Fruit fly (Drosophila melanogaster): ENCODE data around the gene zpg.

Gene zpg

DNA sequence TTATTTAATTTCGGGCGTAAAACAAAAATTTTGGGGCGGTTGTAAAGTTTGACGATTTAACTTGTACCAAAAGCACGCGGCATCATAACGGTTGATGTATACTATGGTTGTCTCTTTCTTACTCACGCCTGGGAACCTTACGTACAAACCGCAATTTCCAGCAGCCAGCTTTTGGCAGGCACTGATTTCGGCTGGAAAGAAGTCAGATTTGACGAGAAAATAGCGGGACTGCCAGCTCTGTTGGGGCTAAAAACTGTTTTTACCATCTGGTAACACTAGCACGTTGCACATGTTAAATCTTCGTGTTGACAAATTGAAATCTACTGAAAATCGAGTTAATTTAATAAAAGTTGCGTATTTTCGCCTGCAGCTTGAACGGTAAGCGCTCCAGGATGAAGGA is at the start of gene zpg (continued):
- TF ChIP-seq CG3407 (GFP tag; optimal IDR thresholded peaks at IDR 0.05) (no peak), CG1832 (GFP tag; optimal IDR thresholded peaks at IDR 0.05) (peak; percentile 72), CG9609 (GFP tag; optimal IDR thresholded peaks at IDR 0.05) (peak; percentile 26), ranshi (GFP tag; IDR thresholded peaks at IDR 0.05) (peak; percentile 35; the same call in 1 of the 2 replicates), tio (GFP tag; optimal IDR thresholded peaks at IDR 0.05) (no peak), CG17359 (tag; optimal IDR thresholded peaks at IDR 0.05) (no peak), CG6272 (GFP tag; IDR thresholded peaks at IDR 0.05) (peak; percentile 25; the same call in 1 of the 2 replicates), Dip3 (GFP tag; optimal IDR thresholded peaks at IDR 0.05) (peak; percentile 35), ci (GFP tag; IDR thresholded peaks at IDR 0.05) (no peak), CG31224 (GFP tag; IDR thresholded peaks at IDR 0.05) (no peak), az2 (GFP tag; optimal IDR thresholded peaks at IDR 0.05) (no peak), croc (GFP tag; conservative IDR thresholded peaks at IDR 0.05) (no peak), CG12769 (tag; optimal IDR thresholded peaks at IDR 0.05) (no peak), pan (optimal IDR thresholded peaks at IDR 0.05) (no peak), pan (GFP tag; optimal IDR thresholded peaks at IDR 0.05 in 1 of 2, IDR thresholded peaks at IDR 0.05 in 1 of 2) (no peak), vfl (GFP tag; optimal IDR thresholded peaks at IDR 0.05) (no peak), Xrp1 (GFP tag; IDR thresholded peaks at IDR 0.05) (no peak), CG10543 (GFP tag; optimal IDR thresholded peaks at IDR 0.05) (no peak), CG8765 (GFP tag; IDR thresholded peaks at IDR 0.05) (no peak), CG1602 (GFP tag; optimal IDR thresholded peaks at IDR 0.05) (no peak), phol (tag; optimal IDR thresholded peaks at IDR 0.05) (no peak), CG12942 (GFP tag; optimal IDR thresholded peaks at IDR 0.05) (no peak), Dfd (GFP tag; optimal IDR thresholded peaks at IDR 0.05) (no peak), CG31441 (GFP tag; IDR thresholded peaks at IDR 0.05) (no peak), CG15696 (tag; optimal IDR thresholded peaks at IDR 0.05) (no peak), sisA (GFP tag; IDR thresholded peaks at IDR 0.05) (no peak), CG4328 (GFP tag; optimal IDR thresholded peaks at IDR 0.05) (no peak), repo (GFP tag; optimal IDR thresholded peaks at IDR 0.05) (no peak), CG12744 (GFP tag; optimal IDR thresholded peaks at IDR 0.05) (no peak), mam (GFP tag; optimal IDR thresholded peaks at IDR 0.05) (peak; percentile 35), Dll (GFP tag; IDR thresholded peaks at IDR 0.05; ENCODE audit: partially characterized antibody) (peak; percentile 36; the same call in 1 of the 4 replicates), BEAF-32 (GFP tag; optimal IDR thresholded peaks at IDR 0.05) (peak; percentile 47), CG18011 (GFP tag; optimal IDR thresholded peaks at IDR 0.05) (peak; percentile 99), CG12219 (GFP tag; optimal IDR thresholded peaks at IDR 0.05) (no peak), CG31388 (GFP tag; optimal IDR thresholded peaks at IDR 0.05) (no peak), CG2202 (tag; optimal IDR thresholded peaks at IDR 0.05) (no peak), Mrtf (GFP tag; IDR thresholded peaks at IDR 0.05) (no peak), gfzf (GFP tag; optimal IDR thresholded peaks at IDR 0.05) (peak; percentile 93), kah (GFP tag; optimal IDR thresholded peaks at IDR 0.05) (no peak), kni (GFP tag; optimal IDR thresholded peaks at IDR 0.05) (no peak), hbn (GFP tag; IDR thresholded peaks at IDR 0.05; ENCODE audit: partially characterized antibody) (peak; percentile 42; the same call in 1 of the 2 replicates), Dip2 (GFP tag; IDR thresholded peaks at IDR 0.05) (no peak), pnt (GFP tag; optimal IDR thresholded peaks at IDR 0.05) (no peak), CG6683 (GFP tag; optimal IDR thresholded peaks at IDR 0.05) (no peak), tna (GFP tag; IDR thresholded peaks at IDR 0.05; ENCODE audit: partially characterized antibody) (no peak), Dbx (GFP tag; IDR thresholded peaks at IDR 0.05) (no peak), Hmr (GFP tag; optimal IDR thresholded peaks at IDR 0.05) (peak; percentile 55), CG14965 (GFP tag; optimal IDR thresholded peaks at IDR 0.05; ENCODE audit: borderline replicate concordance) (no peak), Poxn (GFP tag; IDR thresholded peaks at IDR 0.05) (no peak), h (optimal IDR thresholded peaks at IDR 0.05) (no peak), CG11695 (GFP tag; IDR thresholded peaks at IDR 0.05) (no peak), B-H2 (GFP tag; optimal IDR thresholded peaks at IDR 0.05) (no peak)

Data from whole organism, embryonic.